Worm (Caenorhabditis elegans) whole organism, young adult: ENCODE measurements around the gene lgc-15.

ENCODE experiments used
- C06A6.2 ChIP-seq: fragments of 200-800 bp; sonication (Bioruptor generic); conservative IDR thresholded peaks from 2 replicates; pipeline ENCODE4 v1.3.6; 2022; ENCODE audit warnings: missing genetic modification characterization, missing compliant biosample characterization
- D2030.7 ChIP-seq: fragments of 200-800 bp; sonication (Bioruptor generic); IDR thresholded peaks from 2 replicates; pipeline ENCODE4 v1.3.6; 2022; ENCODE audit warnings: missing genetic modification reagents, missing genetic modification characterization, missing compliant biosample characterization
- F49E8.2 ChIP-seq: sonication (generic microtip); optimal IDR thresholded peaks from 3 replicates; lab custom pipeline; 2017; ENCODE audit warnings: missing genetic modification characterization, mild to moderate bottlenecking, missing compliant biosample characterization, antibody characterized with exemption, moderate library complexity; ENCODE audit not compliant: insufficient read depth
- F55B11.4 ChIP-seq: sonication (generic microtip); optimal IDR thresholded peaks from 2 replicates; lab custom pipeline; 2016; ENCODE audit warnings: missing compliant biosample characterization, missing genetic modification characterization, borderline replicate concordance; ENCODE audit not compliant: insufficient read depth
- F57C9.4 ChIP-seq: sonication (generic microtip); optimal IDR thresholded peaks from 2 replicates; lab custom pipeline; 2017; ENCODE audit warnings: mild to moderate bottlenecking, missing genetic modification characterization, missing compliant biosample characterization
- T07F8.4 ChIP-seq: sonication (generic microtip); optimal IDR thresholded peaks from 2 replicates; lab custom pipeline; 2016; ENCODE audit warnings: mild to moderate bottlenecking, missing genetic modification characterization, moderate library complexity, missing compliant biosample characterization
- Y53F4B.3 ChIP-seq: fragments of 200-800 bp; sonication (Bioruptor generic); IDR thresholded peaks from 2 replicates; pipeline ENCODE4 v1.3.6; 2022; ENCODE audit warnings: missing genetic modification reagents, missing genetic modification characterization, missing compliant biosample characterization
- Y67H2A.10 ChIP-seq: fragments of 200-800 bp; sonication (Bioruptor generic); conservative IDR thresholded peaks from 2 replicates; pipeline ENCODE4 v1.3.6; 2022; ENCODE audit warnings: missing genetic modification reagents, missing genetic modification characterization, missing compliant biosample characterization
- ZK185.1 ChIP-seq: sonication (generic microtip); optimal IDR thresholded peaks from 2 replicates; lab custom pipeline; 2016; ENCODE audit warnings: mild to moderate bottlenecking, missing genetic modification characterization, missing compliant biosample characterization; ENCODE audit not compliant: poor library complexity, severe bottlenecking
- atf-7 ChIP-seq: sonication (generic microtip); optimal IDR thresholded peaks from 2 replicates; lab custom pipeline; 2017; ENCODE audit warnings: mild to moderate bottlenecking, missing genetic modification characterization, missing compliant biosample characterization
- ccch-3 ChIP-seq: fragments of 200-800 bp; sonication (Bioruptor generic); optimal IDR thresholded peaks from 2 replicates; lab custom pipeline; 2018; ENCODE audit warnings: mild to moderate bottlenecking, missing genetic modification characterization, missing compliant biosample characterization
- ceh-27 ChIP-seq: fragments of 200-800 bp; sonication (Bioruptor generic); optimal IDR thresholded peaks from 2 replicates; lab custom pipeline; 2018; ENCODE audit warnings: mild to moderate bottlenecking, missing genetic modification characterization, moderate library complexity, missing compliant biosample characterization
- ceh-40 ChIP-seq: fragments of 200-800 bp; sonication (Bioruptor generic); IDR thresholded peaks from 2 replicates; pipeline ENCODE4 v1.3.6; 2022; ENCODE audit warnings: missing genetic modification characterization, missing compliant biosample characterization
- ceh-58 ChIP-seq: fragments of 200-800 bp; sonication (Bioruptor generic); IDR thresholded peaks from 2 replicates; pipeline ENCODE4 v1.3.6; 2022; ENCODE audit warnings: missing genetic modification characterization, missing compliant biosample characterization
- dox-1 ChIP-seq: fragments of 200-800 bp; sonication (Bioruptor generic); IDR thresholded peaks from 2 replicates; pipeline ENCODE4 v1.3.6; 2022; ENCODE audit warnings: missing genetic modification reagents, missing genetic modification characterization, missing compliant biosample characterization
- egl-44 ChIP-seq: fragments of 200-800 bp; sonication (Bioruptor generic); IDR thresholded peaks from 2 replicates; pipeline ENCODE4 v1.3.6; 2022; ENCODE audit warnings: missing genetic modification reagents, missing genetic modification characterization, missing compliant biosample characterization
- him-1 ChIP-seq: sonication (generic microtip); optimal IDR thresholded peaks from 2 replicates; lab custom pipeline; 2016; ENCODE audit warnings: missing genotype, missing genetic modification reagents, missing genetic modification characterization, missing compliant biosample characterization
- hlh-12 ChIP-seq: sonication (generic microtip); optimal IDR thresholded peaks from 2 replicates; lab custom pipeline; 2016; ENCODE audit warnings: missing genetic modification characterization, missing compliant biosample characterization
- hrde-1 ChIP-seq: sonication (generic microtip); optimal IDR thresholded peaks from 2 replicates; lab custom pipeline; 2016; ENCODE audit warnings: missing genetic modification characterization, mild to moderate bottlenecking, missing compliant biosample characterization, moderate library complexity, missing genotype, missing genetic modification reagents, borderline replicate concordance
- let-526 ChIP-seq: fragments of 200-800 bp; sonication (Bioruptor generic); IDR thresholded peaks from 2 replicates; pipeline ENCODE4 v1.3.6; 2022; ENCODE audit warnings: missing genetic modification reagents, missing genetic modification characterization, missing compliant biosample characterization
- lin-26 ChIP-seq: fragments of 200-800 bp; sonication (Bioruptor generic); IDR thresholded peaks from 2 replicates; pipeline ENCODE4 v1.3.6; 2022; ENCODE audit warnings: missing genetic modification reagents, missing genetic modification characterization, missing compliant biosample characterization
- lsy-27 ChIP-seq: sonication (generic microtip); optimal IDR thresholded peaks from 2 replicates; lab custom pipeline; 2017; ENCODE audit warnings: missing genetic modification characterization, mild to moderate bottlenecking, missing compliant biosample characterization, antibody characterized with exemption, missing genotype, borderline replicate concordance; ENCODE audit not compliant: insufficient read depth
- madf-3 ChIP-seq: fragments of 200-800 bp; sonication (Bioruptor generic); IDR thresholded peaks from 2 replicates; pipeline ENCODE4 v1.3.6; 2022; ENCODE audit warnings: missing genetic modification reagents, missing genetic modification characterization, missing compliant biosample characterization
- mxl-1 ChIP-seq: sonication (generic microtip); optimal IDR thresholded peaks from 2 replicates; lab custom pipeline; 2016; ENCODE audit warnings: missing genetic modification characterization, missing compliant biosample characterization
- nfya-1 ChIP-seq: sonication (generic microtip); optimal IDR thresholded peaks from 2 replicates; lab custom pipeline; 2017; ENCODE audit warnings: antibody characterized with exemption, missing compliant biosample characterization, missing genetic modification characterization, borderline replicate concordance; ENCODE audit not compliant: insufficient read depth
- sdz-38 ChIP-seq: sonication (generic microtip); optimal IDR thresholded peaks from 2 replicates; lab custom pipeline; 2016; ENCODE audit warnings: missing genotype, missing genetic modification characterization, missing compliant biosample characterization
- sea-2 ChIP-seq: fragments of 200-800 bp; sonication (Bioruptor generic); IDR thresholded peaks from 2 replicates; pipeline ENCODE4 v1.3.6; 2022; ENCODE audit warnings: missing genetic modification characterization, missing compliant biosample characterization
- snpc-1.1 ChIP-seq: sonication (generic microtip); optimal IDR thresholded peaks from 2 replicates; lab custom pipeline; 2017; ENCODE audit warnings: missing genetic modification characterization, mild to moderate bottlenecking, missing compliant biosample characterization, antibody characterized with exemption, moderate library complexity, missing genotype, missing genetic modification reagents; ENCODE audit not compliant: insufficient read depth
- snpc-4 ChIP-seq, 5 experiments: fragments of 150-350 bp in 1 of 5; sonication (generic microtip) in 4 of 5; optimal IDR thresholded peaks; 2 replicates each; lab custom pipeline; 2014 to 2018; ENCODE audit warnings: missing genetic modification characterization in 5 of 5, missing biosample characterization in 3 of 5, antibody characterized with exemption in 2 of 5, mild to moderate bottlenecking in 2 of 5, missing compliant biosample characterization in 2 of 5, missing genotype in 2 of 5, moderate library complexity in 2 of 5, missing genetic modification reagents in 1 of 5
- zim-3 ChIP-seq: sonication (generic microtip); optimal IDR thresholded peaks from 2 replicates; lab custom pipeline; 2017; ENCODE audit warnings: mild to moderate bottlenecking, missing genetic modification characterization, moderate library complexity, missing compliant biosample characterization
- ztf-25 ChIP-seq: fragments of 200-800 bp; sonication (Bioruptor generic); IDR thresholded peaks from 2 replicates; pipeline ENCODE4 v1.3.6; 2022; ENCODE audit warnings: missing genetic modification reagents, missing genetic modification characterization, missing compliant biosample characterization
- ztf-26 ChIP-seq: sonication (generic microtip); optimal IDR thresholded peaks from 2 replicates; lab custom pipeline; 2017; ENCODE audit warnings: missing genetic modification characterization, missing compliant biosample characterization

Gene lgc-15

ce11 chrX:12121285-12121684, 7.2 kb downstream of the lgc-15 start, which contains the start of gene lgc-17:
lgc-17 (plus strand) TSS chrX:12121585.
- no peak for TF ChIP-seq ZK185.1 (tag; lab: Kevin White, UChicago)
- no peak for TF ChIP-seq T07F8.4 (tag; lab: Kevin White, UChicago)
- no peak for TF ChIP-seq ceh-27 (GFP tag; lab: Kevin White, UChicago)
- no peak for TF ChIP-seq ceh-58 (GFP tag; lab: Robert Waterston, UW)
- no peak for TF ChIP-seq ztf-26 (tag; lab: Kevin White, UChicago)
- no peak for TF ChIP-seq hlh-12 (tag; lab: Kevin White, UChicago)
- no peak for TF ChIP-seq let-526 (GFP tag; lab: Robert Waterston, UW)
- no peak for TF ChIP-seq ceh-40 (GFP tag; lab: Robert Waterston, UW)
- TF ChIP-seq sdz-38, result no peak
- no peak for TF ChIP-seq F57C9.4 (tag; lab: Kevin White, UChicago)
- TF ChIP-seq nfya-1 (tag; lab: Kevin White, UChicago), result no peak
- no peak for TF ChIP-seq madf-3
- no peak for TF ChIP-seq lsy-27 (tag; lab: Kevin White, UChicago)
- no peak for TF ChIP-seq F55B11.4 (tag; lab: Kevin White, UChicago)
- no peak for TF ChIP-seq egl-44 (GFP tag; lab: Robert Waterston, UW)
- no peak for TF ChIP-seq zim-3 (tag; lab: Kevin White, UChicago)
- TF ChIP-seq, all 124 proteins: peak for 0

DNA sequence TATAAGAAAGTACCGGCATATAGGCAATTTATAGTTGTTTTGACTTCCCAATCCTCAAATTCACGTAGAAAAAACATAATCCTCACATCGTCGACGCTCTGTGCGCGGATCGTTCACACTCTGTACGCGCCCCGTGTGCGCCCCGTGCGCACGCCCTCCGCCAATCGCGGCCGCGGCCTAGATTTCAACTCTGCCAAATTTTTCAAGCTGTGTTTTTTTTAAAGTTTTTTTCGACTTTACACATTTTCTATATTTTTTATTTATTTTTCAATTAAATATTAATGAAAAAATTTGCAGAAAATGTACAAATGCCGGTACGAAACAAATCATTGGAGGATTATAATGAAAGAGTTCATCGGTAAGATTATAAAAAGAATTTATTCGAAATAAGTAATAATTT, 9.0 kb downstream of the lgc-15 start, which contains the start of gene T01H10.11:
TSS of gene T01H10.11 (plus strand) at position 301 of the 400 bp plus-strand sequence.
- no peak for TF ChIP-seq him-1 (tag; lab: Kevin White, UChicago)
- TF ChIP-seq Y67H2A.10 (GFP tag; lab: Robert Waterston, UW), result no peak
- TF ChIP-seq, all 124 proteins: peak for 0

- TF ChIP-seq hrde-1 (tag; lab: Kevin White, UChicago) (no peak), D2030.7 (GFP tag; lab: Robert Waterston, UW) (no peak), madf-3 (no peak)
Measured at ce11 chrX:12125308-12125707, 11.2 kb downstream of the lgc-15 start, which contains the start of gene lgc-18. lgc-18 (plus strand) TSS chrX:12125608.

ce11 chrX:12141051-12141450, 26.9 kb downstream of the lgc-15 start, which contains the start of gene lyst-1:
lyst-1 (minus strand) TSS chrX:12141151.
- TF ChIP-seq atf-7 (tag; lab: Kevin White, UChicago) (no peak), lin-26 (no peak), mxl-1 (tag; lab: Kevin White, UChicago) (no peak), nfya-1 (tag; lab: Kevin White, UChicago) (no peak), snpc-4 (GFP tag; optimal IDR thresholded peaks at IDR 0.05; lab: Kevin White, UChicago) (no peak), snpc-4 (tag; optimal IDR thresholded peaks at IDR 0.05; lab: Kevin White, UChicago) (no peak), sea-2 (GFP tag; lab: Robert Waterston, UW) (no peak), snpc-1.1 (tag; lab: Kevin White, UChicago) (no peak), F49E8.2 (tag; lab: Kevin White, UChicago) (no peak), ccch-3 (GFP tag; lab: Kevin White, UChicago) (no peak), C06A6.2 (GFP tag; lab: Robert Waterston, UW) (no peak), ztf-25 (GFP tag; lab: Robert Waterston, UW) (no peak), Y53F4B.3 (GFP tag; lab: Robert Waterston, UW) (no peak), dox-1 (no peak)
- TF ChIP-seq, all 124 proteins: peak for 0
